Worm (Caenorhabditis elegans) whole organism, L4 larva: Measurements from ENCODE around the gene D2062.5.

Experiments used
- F49E8.2 ChIP-seq: sonication (generic microtip); optimal IDR thresholded peaks from 2 replicates; lab custom pipeline; 2016; ENCODE audit warnings: missing compliant biosample characterization, mild to moderate bottlenecking, missing genetic modification characterization, borderline replicate concordance
- R02D3.7 ChIP-seq: fragments of 150-350 bp; sonication (generic microtip); optimal IDR thresholded peaks from 3 replicates; lab custom pipeline; 2014; ENCODE audit warnings: missing biosample characterization, missing genetic modification characterization
- aly-2 ChIP-seq: sonication (generic microtip); optimal IDR thresholded peaks from 2 replicates; lab custom pipeline; 2018; ENCODE audit warnings: missing biosample characterization, missing genetic modification characterization
- mep-1 ChIP-seq: fragments of 150-350 bp; sonication (generic microtip); optimal IDR thresholded peaks from 3 replicates; lab custom pipeline; 2014; ENCODE audit warnings: missing biosample characterization, missing genetic modification characterization
- nhr-76 ChIP-seq: fragments of 150-350 bp; optimal IDR thresholded peaks from 2 replicates; lab custom pipeline; 2014; ENCODE audit warnings: missing biosample characterization, missing genetic modification characterization
- spr-3 ChIP-seq: fragments of 200-800 bp; sonication (Bioruptor generic); optimal IDR thresholded peaks from 2 replicates; lab custom pipeline; 2018; ENCODE audit warnings: mild to moderate bottlenecking, missing genetic modification characterization, missing compliant biosample characterization

- TF ChIP-seq R02D3.7 (no peak), aly-2 (tag; lab: Kevin White, UChicago) (no peak), F49E8.2 (tag; lab: Kevin White, UChicago) (no peak), mep-1 (tag; lab: Kevin White, UChicago) (no peak), spr-3 (GFP tag; lab: Kevin White, UChicago) (no peak), nhr-76 (tag; lab: Kevin White, UChicago) (no peak)
Observed at ce11 chrII:2610202-2610912, 12.2 kb upstream of the D2062.5 start, which contains the start of gene sri-38.
